Fruit fly (Drosophila melanogaster) whole organism, embryonic: ENCODE results near the gene CG45486.

ENCODE experiments used
- Atf3 ChIP-seq: fragments of 200-800 bp; sonication (Bioruptor generic); optimal IDR thresholded peaks from 3 replicates; lab custom pipeline; 2016; ENCODE audit warnings: missing biosample characterization, missing genetic modification characterization
- BEAF-32 ChIP-seq: fragments of 200-800 bp; sonication (Bioruptor generic); optimal IDR thresholded peaks from 3 replicates; lab custom pipeline; 2017; ENCODE audit warnings: missing biosample characterization, missing genetic modification characterization, mild to moderate bottlenecking, moderate library complexity, missing genetic modification reagents
- CG10274 ChIP-seq: fragments of 200-800 bp; sonication (Bioruptor generic); optimal IDR thresholded peaks from 3 replicates; lab custom pipeline; 2017; ENCODE audit warnings: missing biosample characterization, mild to moderate bottlenecking, missing genetic modification characterization
- CG11695 ChIP-seq: fragments of 200-800 bp; sonication (Bioruptor generic); IDR thresholded peaks from 3 replicates; pipeline ENCODE4 v1.3.6; 2022; ENCODE audit warnings: missing biosample characterization, missing genetic modification characterization
- CG11723 ChIP-seq: fragments of 200-800 bp; sonication (Bioruptor generic); optimal IDR thresholded peaks from 2 replicates; lab custom pipeline; 2017; ENCODE audit warnings: missing biosample characterization, mild to moderate bottlenecking, missing genetic modification characterization
- CG13624 ChIP-seq: fragments of 200-800 bp; sonication (Bioruptor generic); optimal IDR thresholded peaks from 2 replicates; lab custom pipeline; 2016; ENCODE audit warnings: missing biosample characterization, missing genetic modification characterization
- CG17328 ChIP-seq: fragments of 200-800 bp; sonication (Bioruptor generic); IDR thresholded peaks from 2 replicates; pipeline ENCODE4 v1.3.6; 2022; ENCODE audit warnings: missing biosample characterization, missing genetic modification characterization
- CG17912 ChIP-seq: fragments of 200-800 bp; sonication (Bioruptor generic); optimal IDR thresholded peaks from 2 replicates; lab custom pipeline; 2018; ENCODE audit warnings: missing biosample characterization, mild to moderate bottlenecking, missing genetic modification characterization
- CG18476 ChIP-seq: fragments of 200-800 bp; sonication (Bioruptor generic); optimal IDR thresholded peaks from 2 replicates; lab custom pipeline; 2016; ENCODE audit warnings: missing biosample characterization, mild to moderate bottlenecking, missing genetic modification characterization
- CG2129 ChIP-seq: fragments of 200-800 bp; sonication (Bioruptor generic); IDR thresholded peaks from 2 replicates; pipeline ENCODE4 v1.3.6; 2022; ENCODE audit warnings: missing biosample characterization, missing genetic modification characterization; ENCODE audit not compliant: partially characterized antibody
- CG2875 ChIP-seq: fragments of 200-800 bp; sonication (Bioruptor generic); optimal IDR thresholded peaks from 2 replicates; lab custom pipeline; 2017; ENCODE audit warnings: missing biosample characterization, mild to moderate bottlenecking, missing genetic modification characterization, missing genetic modification reagents
- CG3407 ChIP-seq: fragments of 200-800 bp; sonication (Bioruptor generic); optimal IDR thresholded peaks from 2 replicates; lab custom pipeline; 2018; ENCODE audit warnings: missing biosample characterization, mild to moderate bottlenecking, missing genetic modification characterization
- CG4328 ChIP-seq: fragments of 200-800 bp; sonication (Bioruptor generic); optimal IDR thresholded peaks from 3 replicates; lab custom pipeline; 2017; ENCODE audit warnings: missing biosample characterization, missing genetic modification reagents, missing genetic modification characterization
- CG4854 ChIP-seq: fragments of 200-800 bp; sonication (Bioruptor generic); optimal IDR thresholded peaks from 2 replicates; lab custom pipeline; 2016; ENCODE audit warnings: missing biosample characterization, missing genetic modification characterization, inconsistent platforms
- CG6689 ChIP-seq: fragments of 200-800 bp; sonication (Bioruptor generic); IDR thresholded peaks from 2 replicates; pipeline ENCODE4 v1.3.6; 2022; ENCODE audit warnings: missing biosample characterization, missing genetic modification characterization
- CG6791 ChIP-seq: fragments of 200-800 bp; sonication (Bioruptor generic); IDR thresholded peaks from 3 replicates; pipeline ENCODE4 v1.3.6; 2022; ENCODE audit warnings: missing biosample characterization, missing genetic modification characterization; ENCODE audit not compliant: partially characterized antibody
- CG7786 ChIP-seq: fragments of 200-800 bp; sonication (Bioruptor generic); optimal IDR thresholded peaks from 2 replicates; lab custom pipeline; 2016; ENCODE audit warnings: missing biosample characterization, missing genetic modification characterization
- CG8089 ChIP-seq: fragments of 200-800 bp; sonication (Bioruptor generic); optimal IDR thresholded peaks from 3 replicates; lab custom pipeline; 2016; ENCODE audit warnings: missing biosample characterization, missing genetic modification characterization
- CG8281 ChIP-seq: fragments of 200-800 bp; sonication (Bioruptor generic); optimal IDR thresholded peaks from 2 replicates; lab custom pipeline; 2018; ENCODE audit warnings: missing biosample characterization, mild to moderate bottlenecking, missing genetic modification characterization, moderate library complexity
- CG9215 ChIP-seq: fragments of 200-800 bp; sonication (Bioruptor generic); IDR thresholded peaks from 2 replicates; pipeline ENCODE4 v1.3.6; 2022; ENCODE audit warnings: missing biosample characterization, missing genetic modification characterization
- CG9817 ChIP-seq: fragments of 200-800 bp; sonication (Bioruptor generic); optimal IDR thresholded peaks from 2 replicates; lab custom pipeline; 2018; ENCODE audit warnings: missing biosample characterization, mild to moderate bottlenecking, missing genetic modification characterization, moderate library complexity
- Doc2 ChIP-seq: fragments of 200-800 bp; sonication (Bioruptor generic); IDR thresholded peaks from 2 replicates; pipeline ENCODE4 v1.3.6; 2022; ENCODE audit warnings: missing biosample characterization, missing genetic modification characterization
- Drgx ChIP-seq: fragments of 200-800 bp; sonication (Bioruptor generic); IDR thresholded peaks from 2 replicates; pipeline ENCODE4 v1.3.6; 2022; ENCODE audit warnings: missing biosample characterization, missing genetic modification characterization
- Elba2 ChIP-seq: fragments of 200-800 bp; sonication (Bioruptor generic); optimal IDR thresholded peaks from 3 replicates; lab custom pipeline; 2016; ENCODE audit warnings: missing biosample characterization, missing genetic modification characterization
- Ets65A ChIP-seq: fragments of 200-800 bp; sonication (Bioruptor generic); peaks from one replicate; lab custom pipeline; 2016; ENCODE audit warnings: missing biosample characterization, missing genetic modification characterization
- GATAe ChIP-seq: fragments of 200-800 bp; sonication (Bioruptor generic); conservative IDR thresholded peaks from 2 replicates; pipeline ENCODE4 v1.3.6; 2022; ENCODE audit warnings: missing biosample characterization, missing genetic modification characterization
- H2.0 ChIP-seq: fragments of 200-800 bp; sonication (Bioruptor generic); IDR thresholded peaks from 2 replicates; pipeline ENCODE4 v1.3.6; 2022; ENCODE audit warnings: missing biosample characterization, missing genetic modification characterization
- Lhr ChIP-seq: fragments of 200-800 bp; sonication (Bioruptor generic); optimal IDR thresholded peaks from 3 replicates; lab custom pipeline; 2017; ENCODE audit warnings: mild to moderate bottlenecking, missing biosample characterization, missing genetic modification reagents, missing genetic modification characterization
- NFAT ChIP-seq: fragments of 200-800 bp; sonication (Bioruptor generic); IDR thresholded peaks from 2 replicates; pipeline ENCODE4 v1.3.6; 2022; ENCODE audit warnings: missing biosample characterization, missing genetic modification characterization
- Ssrp ChIP-seq: fragments of 200-800 bp; sonication (Bioruptor generic); optimal IDR thresholded peaks from 2 replicates; lab custom pipeline; 2018; ENCODE audit warnings: missing biosample characterization, mild to moderate bottlenecking, missing genetic modification characterization, moderate library complexity
- Trl ChIP-seq, 3 experiments: fragments of >200 bp in 2 of 3; fragments of 200-800 bp in 1 of 3; sonication (Bioruptor generic) in 1 of 3; optimal IDR thresholded peaks; 2 replicates in 1 of 3; 3 replicates in 2 of 3; lab custom pipeline; 2016 to 2017; ENCODE audit warnings: missing biosample characterization in 1 of 3, missing genetic modification characterization in 1 of 3
- Vsx1 ChIP-seq: fragments of 200-800 bp; sonication (Bioruptor generic); optimal IDR thresholded peaks from 2 replicates; lab custom pipeline; 2017; ENCODE audit warnings: missing biosample characterization, mild to moderate bottlenecking, missing genetic modification characterization, missing genetic modification reagents
- al ChIP-seq: fragments of 200-800 bp; sonication (Bioruptor generic); IDR thresholded peaks from 2 replicates; pipeline ENCODE4 v1.3.6; 2022; ENCODE audit warnings: missing biosample characterization, missing genetic modification characterization
- amos ChIP-seq: fragments of 200-800 bp; sonication (Bioruptor generic); IDR thresholded peaks from 2 replicates; pipeline ENCODE4 v1.3.6; 2022; ENCODE audit warnings: missing biosample characterization, missing genetic modification characterization; ENCODE audit not compliant: partially characterized antibody
- bigmax ChIP-seq: fragments of 200-800 bp; sonication (Bioruptor generic); optimal IDR thresholded peaks from 2 replicates; lab custom pipeline; 2018; ENCODE audit warnings: missing biosample characterization, mild to moderate bottlenecking, missing genetic modification characterization
- ci ChIP-seq: fragments of 200-800 bp; sonication (Bioruptor generic); IDR thresholded peaks from 3 replicates; pipeline ENCODE4 v1.3.6; 2022; ENCODE audit warnings: missing biosample characterization, missing genetic modification characterization
- cwo ChIP-seq: fragments of 200-800 bp; sonication (Bioruptor generic); optimal IDR thresholded peaks from 3 replicates; lab custom pipeline; 2017; ENCODE audit warnings: missing biosample characterization, missing genetic modification characterization, mild to moderate bottlenecking, moderate library complexity, missing genetic modification reagents
- dysf ChIP-seq: fragments of 200-800 bp; sonication (Bioruptor generic); IDR thresholded peaks from 3 replicates; pipeline ENCODE4 v1.3.6; 2022; ENCODE audit warnings: missing biosample characterization, missing genetic modification characterization
- esg ChIP-seq: fragments of 200-800 bp; sonication (Bioruptor generic); conservative IDR thresholded peaks from 2 replicates; pipeline ENCODE4 v1.3.6; 2022; ENCODE audit warnings: missing biosample characterization, missing genetic modification characterization
- fru ChIP-seq: fragments of >200 bp; optimal IDR thresholded peaks from 2 replicates; lab custom pipeline; 2017
- gsb-n ChIP-seq: fragments of 200-800 bp; sonication (Bioruptor generic); optimal IDR thresholded peaks from 3 replicates; lab custom pipeline; 2018; ENCODE audit warnings: missing biosample characterization, mild to moderate bottlenecking, missing genetic modification characterization
- jigr1 ChIP-seq: fragments of 200-800 bp; sonication (Bioruptor generic); IDR thresholded peaks from 3 replicates; pipeline ENCODE4 v1.3.6; 2022; ENCODE audit warnings: missing biosample characterization, missing genetic modification characterization
- lola ChIP-seq, 3 experiments: fragments of >200 bp in 2 of 3; fragments of 200-800 bp in 1 of 3; sonication (Bioruptor generic) in 1 of 3; optimal IDR thresholded peaks; 2 replicates each; lab custom pipeline; 2017 to 2019; ENCODE audit warnings: missing biosample characterization in 3 of 3, missing genetic modification characterization in 3 of 3, mild to moderate bottlenecking in 1 of 3, moderate library complexity in 1 of 3
- org-1 ChIP-seq: fragments of 200-800 bp; sonication (Bioruptor generic); optimal IDR thresholded peaks from 2 replicates; lab custom pipeline; 2017; ENCODE audit warnings: missing biosample characterization, missing genetic modification characterization
- sc ChIP-seq, 3 experiments: fragments of >200 bp in 2 of 3; fragments of 200-800 bp in 1 of 3; sonication (Bioruptor generic) in 1 of 3; optimal IDR thresholded peaks; 2 replicates in 2 of 3; 3 replicates in 1 of 3; lab custom pipeline; 2017; ENCODE audit warnings: mild to moderate bottlenecking in 1 of 3, missing biosample characterization in 1 of 3, missing genetic modification characterization in 1 of 3, missing genetic modification reagents in 1 of 3
- seq ChIP-seq: fragments of 200-800 bp; sonication (Bioruptor generic); IDR thresholded peaks from 2 replicates; pipeline ENCODE4 v1.3.6; 2022; ENCODE audit warnings: missing biosample characterization, missing genetic modification characterization
- stwl ChIP-seq: fragments of 200-800 bp; sonication (Bioruptor generic); optimal IDR thresholded peaks from 3 replicates; lab custom pipeline; 2018; ENCODE audit warnings: missing biosample characterization, mild to moderate bottlenecking, missing genetic modification characterization, moderate library complexity
- usp ChIP-seq: fragments of >200 bp; optimal IDR thresholded peaks from 2 replicates; lab custom pipeline; 2017; ENCODE audit warnings: missing biosample characterization, missing genetic modification characterization
- zfh2 ChIP-seq: fragments of 200-800 bp; sonication (Bioruptor generic); optimal IDR thresholded peaks from 2 replicates; lab custom pipeline; 2016; ENCODE audit warnings: missing biosample characterization, missing genetic modification characterization

The CG45486 gene

DNA sequence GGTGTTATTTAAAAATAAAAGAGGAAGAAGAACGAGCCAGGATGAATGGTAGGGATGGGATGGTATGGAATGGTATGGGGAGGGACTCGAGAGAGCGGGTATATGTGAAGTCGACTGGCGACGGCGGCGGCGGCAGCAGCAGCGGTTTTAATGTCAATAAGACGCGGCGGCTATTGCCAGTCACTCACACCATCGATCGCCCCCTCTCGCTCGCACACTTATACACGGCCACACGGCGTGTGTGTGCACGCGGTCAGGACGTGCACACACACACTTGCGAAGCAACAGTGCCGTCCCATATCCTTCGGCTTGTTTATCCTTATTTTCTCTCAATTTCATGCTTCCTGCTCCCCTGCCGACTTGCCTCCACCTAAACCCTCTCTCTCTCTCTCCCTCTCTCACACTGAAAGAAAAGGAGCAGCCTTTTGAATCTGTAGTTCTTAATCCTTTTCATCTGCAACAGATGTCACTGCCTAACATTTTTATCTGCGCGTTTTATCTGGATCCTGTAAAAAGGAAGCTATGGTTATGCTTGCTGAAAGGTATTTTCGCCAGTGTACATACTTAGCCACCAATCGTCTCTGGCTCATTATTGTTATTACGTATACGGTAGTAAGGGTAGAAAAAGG, 20.7 kb downstream of the CG45486 start (continued):
- no peak for TF ChIP-seq fru
- TF ChIP-seq CG4854 (GFP tag; lab: Kevin White, UChicago) = peak; percentile 60
- peak; percentile 87 for TF ChIP-seq Atf3 (GFP tag; lab: Kevin White, UChicago)
- TF ChIP-seq H2.0 (GFP tag; lab: Robert Waterston, UW) = peak; percentile 83
- peak; percentile 64 for TF ChIP-seq CG3407
- no peak for TF ChIP-seq CG6791 (GFP tag; lab: Robert Waterston, UW)
- peak; percentile 71 for TF ChIP-seq CG13624
- peak; percentile 31 for TF ChIP-seq stwl (tag; lab: Kevin White, UChicago)
- TF ChIP-seq Lhr (GFP tag; lab: Kevin White, UChicago) = peak; percentile 48
- TF ChIP-seq seq (GFP tag; lab: Robert Waterston, UW) = peak; percentile 66
- peak; percentile 75 for TF ChIP-seq CG9215 (GFP tag; lab: Robert Waterston, UW)
- TF ChIP-seq sc (optimal IDR thresholded peaks at IDR 0.05; lab: Kevin White, UChicago) = no peak
- peak; percentile 60 for TF ChIP-seq sc (GFP tag; optimal IDR thresholded peaks at IDR 0.05; lab: Kevin White, UChicago)
- TF ChIP-seq CG2875 = peak; percentile 56
- peak; percentile 49 for TF ChIP-seq CG10274
- no peak for TF ChIP-seq Drgx (GFP tag; lab: Robert Waterston, UW)
- TF ChIP-seq CG2129 = no peak
- TF ChIP-seq BEAF-32 (GFP tag; lab: Kevin White, UChicago) = no peak
- TF ChIP-seq GATAe = no peak; the same call in 1 of the 2 replicates
- peak; percentile 83 for TF ChIP-seq Ssrp (tag; lab: Kevin White, UChicago)
- peak; percentile 87 for TF ChIP-seq CG17328 (GFP tag; lab: Robert Waterston, UW)
- peak; percentile 63 for TF ChIP-seq CG18476
- peak; percentile 88 for TF ChIP-seq dysf (GFP tag; lab: Robert Waterston, UW)
- TF ChIP-seq ci = peak; percentile 93
- peak; percentile 97 for TF ChIP-seq Ets65A (GFP tag; lab: Kevin White, UChicago)
- TF ChIP-seq lola (GFP tag; optimal IDR thresholded peaks at IDR 0.05; lab: Kevin White, UChicago) = peak in 1 of 3 experiments; percentile 85
- peak; percentile 77 for TF ChIP-seq Elba2 (GFP tag; lab: Kevin White, UChicago)
- peak; percentile 79 for TF ChIP-seq zfh2
- TF ChIP-seq amos (GFP tag; lab: Robert Waterston, UW) = no peak
- peak; percentile 69 for TF ChIP-seq CG6689 (GFP tag; lab: Robert Waterston, UW)
- peak; percentile 56 for TF ChIP-seq CG8281 (tag; lab: Kevin White, UChicago)
- peak; percentile 52 for TF ChIP-seq CG17912 (GFP tag; lab: Kevin White, UChicago)
- peak; percentile 90 for TF ChIP-seq CG7786 (GFP tag; lab: Kevin White, UChicago)
- TF ChIP-seq jigr1 (GFP tag; lab: Robert Waterston, UW) = no peak
- no peak for TF ChIP-seq usp
- no peak for TF ChIP-seq Doc2
- no peak for TF ChIP-seq bigmax (GFP tag; lab: Kevin White, UChicago)
- TF ChIP-seq CG9817 = peak; percentile 85
- peak; percentile 84 for TF ChIP-seq org-1 (GFP tag; lab: Kevin White, UChicago)
- peak; percentile 46 for TF ChIP-seq CG11723
- peak; percentile 78 for TF ChIP-seq esg
- peak; percentile 66 for TF ChIP-seq Vsx1 (GFP tag; lab: Kevin White, UChicago)
- peak; percentile 45 to 54 for TF ChIP-seq Trl (optimal IDR thresholded peaks at IDR 0.05; lab: Kevin White, UChicago)
- peak; percentile 91 for TF ChIP-seq Trl (GFP tag; optimal IDR thresholded peaks at IDR 0.05; lab: Kevin White, UChicago)
- peak; percentile 12 for TF ChIP-seq CG4328 (GFP tag; lab: Kevin White, UChicago)
- TF ChIP-seq cwo (GFP tag; lab: Kevin White, UChicago) = peak; percentile 66
- peak; percentile 84 for TF ChIP-seq CG8089 (GFP tag; lab: Kevin White, UChicago)
- peak; percentile 81 for TF ChIP-seq gsb-n (tag; lab: Kevin White, UChicago)
- TF ChIP-seq al (GFP tag; lab: Robert Waterston, UW) = peak; percentile 71
- peak; percentile 78 for TF ChIP-seq NFAT (GFP tag; lab: Robert Waterston, UW)
- peak; percentile 55; the same call in 1 of the 3 replicates for TF ChIP-seq CG11695 (GFP tag; lab: Robert Waterston, UW)
